Worm (Caenorhabditis elegans) whole organism, midembryonic: ENCODE measurements around the gene cuc-1.

Source experiments
- cog-1 ChIP-seq: sonication (generic microtip); optimal IDR thresholded peaks from 2 replicates; lab custom pipeline; 2016; ENCODE audit warnings: missing genetic modification characterization, missing compliant biosample characterization
- flt-1 ChIP-seq: fragments of 200-800 bp; sonication (Bioruptor generic); IDR thresholded peaks from 2 replicates; pipeline ENCODE4 v1.3.6; 2022; ENCODE audit warnings: missing genetic modification characterization, missing compliant biosample characterization
- klf-2 ChIP-seq: fragments of 200-800 bp; sonication (Bioruptor generic); conservative IDR thresholded peaks from 2 replicates; pipeline ENCODE4 v1.3.6; 2022; ENCODE audit warnings: missing genetic modification reagents, missing genetic modification characterization, missing compliant biosample characterization
- med-1 ChIP-seq: sonication (generic microtip); optimal IDR thresholded peaks from 2 replicates; lab custom pipeline; 2017; ENCODE audit warnings: missing genetic modification characterization, mild to moderate bottlenecking, missing compliant biosample characterization, antibody characterized with exemption, missing genetic modification reagents; ENCODE audit not compliant: insufficient read depth
- ref-1 ChIP-seq: fragments of 200-800 bp; sonication (Bioruptor generic); conservative IDR thresholded peaks from 2 replicates; pipeline ENCODE4 v1.3.6; 2022; ENCODE audit warnings: missing genetic modification reagents, missing genetic modification characterization, missing compliant biosample characterization
- tab-1 ChIP-seq: fragments of 200-800 bp; sonication (Bioruptor generic); IDR thresholded peaks from 2 replicates; pipeline ENCODE4 v1.3.6; 2022; ENCODE audit warnings: missing genetic modification characterization, missing compliant biosample characterization
- ztf-23 ChIP-seq: fragments of 200-800 bp; sonication (Bioruptor generic); IDR thresholded peaks from 2 replicates; pipeline ENCODE4 v1.3.6; 2022; ENCODE audit warnings: missing genetic modification reagents, missing genetic modification characterization, missing compliant biosample characterization
- ztf-29 ChIP-seq: fragments of 200-800 bp; sonication (Bioruptor generic); IDR thresholded peaks from 2 replicates; pipeline ENCODE4 v1.3.6; 2022; ENCODE audit warnings: missing genetic modification reagents, missing genetic modification characterization, missing compliant biosample characterization

DNA sequence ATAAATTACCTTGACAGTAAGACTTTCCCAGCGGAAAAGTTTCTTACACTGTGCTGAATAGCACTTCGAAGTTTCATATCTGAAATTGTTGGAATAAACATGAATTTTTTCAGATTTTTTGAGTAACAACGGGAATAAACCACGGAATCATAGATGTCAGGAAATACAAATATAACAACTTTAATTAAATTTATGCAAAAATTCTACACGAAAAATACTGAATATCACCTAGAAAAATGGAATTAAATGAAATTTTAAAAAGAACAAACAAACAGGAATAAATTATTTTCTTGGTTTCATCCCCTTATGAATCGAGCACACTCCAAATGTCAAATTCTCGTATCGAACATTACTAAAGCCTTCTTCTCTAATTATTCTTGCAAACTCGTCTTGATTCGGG lies 3.6 kb downstream of the cuc-1 start, which contains the start of gene tag-307:
- TF ChIP-seq tab-1 (GFP tag; lab: Robert Waterston, UW) (no peak), ztf-23 (GFP tag; lab: Robert Waterston, UW) (no peak), ztf-29 (GFP tag; lab: Robert Waterston, UW) (no peak), flt-1 (no peak), med-1 (GFP tag; lab: Kevin White, UChicago) (no peak), klf-2 (no peak), cog-1 (no peak), ref-1 (no peak)
